Worm (Caenorhabditis elegans): Measurements from ENCODE around the gene hot-4.

ce11 chrIII:6208984-6209383 lies 8.2 kb upstream of the hot-4 start, which contains the start of gene C23G10.1:
- no peak for TF ChIP-seq ceh-13 (GFP tag; optimal IDR thresholded peaks at IDR 0.05)
- TF ChIP-seq flt-1 (GFP tag; IDR thresholded peaks at IDR 0.05), result no peak
- no peak for TF ChIP-seq ama-1 (optimal IDR thresholded peaks at IDR 0.05)
- TF ChIP-seq tbx-11 (GFP tag; IDR thresholded peaks at IDR 0.05), result no peak
- TF ChIP-seq pes-1 (GFP tag; IDR thresholded peaks at IDR 0.05), result no peak
- TF ChIP-seq B0310.2 (tag; optimal IDR thresholded peaks at IDR 0.05), result no peak
- no peak for TF ChIP-seq aly-1 (tag; optimal IDR thresholded peaks at IDR 0.05)

All from whole organism, early embryonic.